Fruit fly (Drosophila melanogaster): ENCODE results near the gene Ref1.

Ref1 gene

dm6 chr3R:7086377-7087200, 6.4 kb upstream of the Ref1 start, which contains the start of gene alphaTub84B (continued):
- no peak for TF ChIP-seq CG10565 (GFP tag; optimal IDR thresholded peaks at IDR 0.05)
- peak; percentile 45 for TF ChIP-seq B-H2 (GFP tag; optimal IDR thresholded peaks at IDR 0.05)
- TF ChIP-seq dan (GFP tag; IDR thresholded peaks at IDR 0.05): no peak
- TF ChIP-seq CG43689 (GFP tag; IDR thresholded peaks at IDR 0.05): no peak
- peak; percentile 82; the same call in 2 of the 3 replicates for TF ChIP-seq sr (GFP tag; IDR thresholded peaks at IDR 0.05)
- TF ChIP-seq CrebB (tag; optimal IDR thresholded peaks at IDR 0.05): peak; percentile 81
- TF ChIP-seq wor (GFP tag; IDR thresholded peaks at IDR 0.05): no peak
- TF ChIP-seq toy (GFP tag; IDR thresholded peaks at IDR 0.05): no peak
- TF ChIP-seq CG15514 (GFP tag; optimal IDR thresholded peaks at IDR 0.05): peak; percentile 62
- peak; percentile 85 for TF ChIP-seq CG7987 (GFP tag; optimal IDR thresholded peaks at IDR 0.05)
- TF ChIP-seq Hmx (GFP tag; optimal IDR thresholded peaks at IDR 0.05): no peak
- no peak for TF ChIP-seq tll (GFP tag; optimal IDR thresholded peaks at IDR 0.05)
- no peak for TF ChIP-seq trh (GFP tag; optimal IDR thresholded peaks at IDR 0.05)
- peak; percentile 57 for TF ChIP-seq Fer3 (tag; optimal IDR thresholded peaks at IDR 0.05)
- TF ChIP-seq pum (GFP tag; optimal IDR thresholded peaks at IDR 0.05): peak; percentile 9
- TF ChIP-seq CG17912 (GFP tag; optimal IDR thresholded peaks at IDR 0.05): peak; percentile 84
- no peak for TF ChIP-seq ab (GFP tag; optimal IDR thresholded peaks at IDR 0.05)

DNA sequence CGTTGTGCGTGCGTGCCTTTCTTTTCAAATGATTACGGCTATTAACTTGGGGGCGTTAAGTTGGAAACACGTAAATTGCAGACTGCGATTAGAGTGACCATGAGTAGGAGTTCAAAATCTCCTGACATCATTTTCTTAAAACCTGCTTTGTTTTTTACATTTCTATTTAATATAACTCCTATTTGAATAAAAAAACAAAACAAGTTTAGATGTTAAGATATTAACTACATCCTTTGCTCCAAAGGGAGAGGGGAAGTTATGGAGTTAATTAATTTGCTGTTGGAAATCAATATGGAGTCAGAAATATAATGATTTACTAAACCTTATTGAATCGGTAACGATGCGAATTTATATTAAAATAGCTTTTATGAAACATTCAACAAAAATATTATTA, 5.8 kb upstream of the Ref1 start, which contains the start of gene Tailor:
Gene Tailor, minus strand, starts transcription at position 101 of the 394 bp plus-strand sequence.
- TF ChIP-seq CG4707 (GFP tag; optimal IDR thresholded peaks at IDR 0.05): no peak
- TF ChIP-seq Hmx (GFP tag; optimal IDR thresholded peaks at IDR 0.05): peak; percentile 1
- TF ChIP-seq Stat92E (GFP tag; optimal IDR thresholded peaks at IDR 0.05): no peak
- no peak for TF ChIP-seq corto (GFP tag; optimal IDR thresholded peaks at IDR 0.05)
- TF ChIP-seq CG32532 (GFP tag; IDR thresholded peaks at IDR 0.05): no peak

- no peak for TF ChIP-seq prd (optimal IDR thresholded peaks at IDR 0.05)
- TF ChIP-seq prd (GFP tag; IDR thresholded peaks at IDR 0.05): no peak
- TF ChIP-seq pan (optimal IDR thresholded peaks at IDR 0.05): no peak
- TF ChIP-seq pan (GFP tag; optimal IDR thresholded peaks at IDR 0.05 in 1 of 2, IDR thresholded peaks at IDR 0.05 in 1 of 2): no peak
- no peak for TF ChIP-seq CG6683 (GFP tag; optimal IDR thresholded peaks at IDR 0.05)
- peak; percentile 4 for TF ChIP-seq YL-1 (GFP tag; optimal IDR thresholded peaks at IDR 0.05)
- TF ChIP-seq pros (GFP tag; optimal IDR thresholded peaks at IDR 0.05): no peak
- TF ChIP-seq CG12071 (GFP tag; optimal IDR thresholded peaks at IDR 0.05): no peak
- TF ChIP-seq CG3163 (GFP tag; optimal IDR thresholded peaks at IDR 0.05): no peak
- no peak for TF ChIP-seq CG15601 (tag; optimal IDR thresholded peaks at IDR 0.05)
- TF ChIP-seq ro (GFP tag; IDR thresholded peaks at IDR 0.05): no peak
- peak; percentile 84 for TF ChIP-seq E2f2 (GFP tag; IDR thresholded peaks at IDR 0.05)
- no peak for TF ChIP-seq CG12219 (GFP tag; optimal IDR thresholded peaks at IDR 0.05)
- no peak for TF ChIP-seq phol (tag; optimal IDR thresholded peaks at IDR 0.05)
- TF ChIP-seq pum (GFP tag; optimal IDR thresholded peaks at IDR 0.05): no peak
- no peak for TF ChIP-seq CG12769 (tag; optimal IDR thresholded peaks at IDR 0.05)
- TF ChIP-seq CG18619 (GFP tag; optimal IDR thresholded peaks at IDR 0.05): no peak
- TF ChIP-seq row (GFP tag; IDR thresholded peaks at IDR 0.05): 0 out of 3 replicates have a peak, but pooled peaks have one; percentile 27
- no peak for TF ChIP-seq dmrt11E (tag; optimal IDR thresholded peaks at IDR 0.05)
- no peak for TF ChIP-seq bbx (GFP tag; IDR thresholded peaks at IDR 0.05; ENCODE audit: partially characterized antibody)
- no peak for TF ChIP-seq sens-2 (GFP tag; IDR thresholded peaks at IDR 0.05)
- TF ChIP-seq ara (GFP tag; IDR thresholded peaks at IDR 0.05): 0 out of 2 replicates have a peak, but pooled peaks have one; percentile 14
- no peak for TF ChIP-seq CG7745 (tag; optimal IDR thresholded peaks at IDR 0.05)
- no peak for TF ChIP-seq CG6689 (GFP tag; IDR thresholded peaks at IDR 0.05)
- no peak for TF ChIP-seq hbn (GFP tag; IDR thresholded peaks at IDR 0.05; ENCODE audit: partially characterized antibody)
- TF ChIP-seq Rfx (GFP tag; IDR thresholded peaks at IDR 0.05): 0 out of 2 replicates have a peak, but pooled peaks have one; percentile 33
- TF ChIP-seq tx (GFP tag; optimal IDR thresholded peaks at IDR 0.05): no peak
These were observed 5.3 kb upstream of the Ref1 start for dm6 chr3R:7085455-7085854.

All from whole organism, embryonic.